Worm (Caenorhabditis elegans) whole organism, L4 larva: ENCODE measurements around the gene ell-1.

Experiments
- D1046.2 ChIP-seq: fragments of 200-800 bp; sonication (Bioruptor generic); IDR thresholded peaks from 2 replicates; pipeline ENCODE4 v1.3.6; 2022; ENCODE audit warnings: missing genetic modification characterization, missing compliant biosample characterization
- F10B5.3 ChIP-seq: sonication (generic microtip); optimal IDR thresholded peaks from 2 replicates; lab custom pipeline; 2016; ENCODE audit warnings: mild to moderate bottlenecking, missing genetic modification characterization, missing compliant biosample characterization
- F37D6.2 ChIP-seq: sonication (generic microtip); optimal IDR thresholded peaks from 2 replicates; lab custom pipeline; 2016; ENCODE audit warnings: mild to moderate bottlenecking, missing genetic modification characterization, missing compliant biosample characterization
- F49E8.2 ChIP-seq: sonication (generic microtip); optimal IDR thresholded peaks from 2 replicates; lab custom pipeline; 2016; ENCODE audit warnings: missing compliant biosample characterization, mild to moderate bottlenecking, missing genetic modification characterization, borderline replicate concordance
- aha-1 ChIP-seq: fragments of 150-350 bp; peaks from one replicate; lab custom pipeline; 2014; ENCODE audit warnings: missing biosample characterization, missing genetic modification characterization
- ama-1 ChIP-seq: fragments of 150-350 bp; optimal IDR thresholded peaks from 2 replicates; lab custom pipeline; 2014; ENCODE audit warnings: inconsistent platforms, mixed read lengths
- attf-4 ChIP-seq: sonication (generic microtip); optimal IDR thresholded peaks from 3 replicates; lab custom pipeline; 2017; ENCODE audit warnings: missing biosample characterization, missing genetic modification characterization
- ceh-20 ChIP-seq: fragments of 200-800 bp; sonication (Bioruptor generic); IDR thresholded peaks from 2 replicates; pipeline ENCODE4 v1.3.6; 2022; ENCODE audit warnings: missing genetic modification reagents, missing genetic modification characterization, missing compliant biosample characterization
- ceh-82 ChIP-seq: sonication (generic microtip); optimal IDR thresholded peaks from 2 replicates; lab custom pipeline; 2017; ENCODE audit warnings: missing biosample characterization, missing genetic modification characterization
- cey-2 ChIP-seq: sonication (generic microtip); optimal IDR thresholded peaks from 3 replicates; lab custom pipeline; 2017; ENCODE audit warnings: missing genetic modification characterization, mild to moderate bottlenecking, missing compliant biosample characterization, antibody characterized with exemption, borderline replicate concordance; ENCODE audit not compliant: insufficient read depth
- ctbp-1 ChIP-seq: fragments of 200-800 bp; sonication (Bioruptor generic); IDR thresholded peaks from 2 replicates; pipeline ENCODE4 v1.3.6; 2022; ENCODE audit warnings: missing genetic modification reagents, missing genetic modification characterization, missing compliant biosample characterization
- daf-12 ChIP-seq: fragments of 150-350 bp; optimal IDR thresholded peaks from 2 replicates; lab custom pipeline; 2014; ENCODE audit warnings: missing biosample characterization, missing genetic modification reagents, missing genetic modification characterization
- daf-16 ChIP-seq, 3 experiments: sonication (generic microtip); optimal IDR thresholded peaks; 2 replicates each; lab custom pipeline; 2016 to 2017; ENCODE audit warnings: missing genetic modification characterization in 3 of 3, missing genetic modification reagents in 3 of 3, mild to moderate bottlenecking in 2 of 3, missing compliant biosample characterization in 2 of 3, missing biosample characterization in 1 of 3, moderate library complexity in 1 of 3
- dmd-6 ChIP-seq: fragments of 200-800 bp; sonication (Bioruptor generic); IDR thresholded peaks from 2 replicates; pipeline ENCODE4 v1.3.6; 2022; ENCODE audit warnings: missing genetic modification reagents, missing genetic modification characterization, missing compliant biosample characterization
- egl-43 ChIP-seq: fragments of 200-800 bp; sonication (Bioruptor generic); IDR thresholded peaks from 2 replicates; pipeline ENCODE4 v1.3.6; 2022; ENCODE audit warnings: missing genetic modification reagents, missing genetic modification characterization, missing compliant biosample characterization
- hif-1 ChIP-seq, 2 experiments: sonication (generic microtip); optimal IDR thresholded peaks; 2 replicates each; lab custom pipeline; 2016 to 2017; ENCODE audit warnings: missing compliant biosample characterization in 2 of 2, missing genetic modification characterization in 2 of 2, missing genetic modification reagents in 2 of 2, missing genotype in 2 of 2, mild to moderate bottlenecking in 1 of 2
- hlh-11 ChIP-seq: fragments of 200-800 bp; sonication (Bioruptor generic); optimal IDR thresholded peaks from 2 replicates; lab custom pipeline; 2018; ENCODE audit warnings: mild to moderate bottlenecking, missing genetic modification characterization, missing compliant biosample characterization
- hlh-30 ChIP-seq: sonication (generic microtip); optimal IDR thresholded peaks from 2 replicates; lab custom pipeline; 2017; ENCODE audit warnings: antibody characterized with exemption, mild to moderate bottlenecking, missing genetic modification characterization, missing compliant biosample characterization; ENCODE audit not compliant: insufficient read depth
- lim-7 ChIP-seq: fragments of 200-800 bp; sonication (Bioruptor generic); IDR thresholded peaks from 2 replicates; pipeline ENCODE4 v1.3.6; 2022; ENCODE audit warnings: missing genetic modification characterization, missing compliant biosample characterization
- lin-15B ChIP-seq: fragments of 150-350 bp; sonication (generic microtip); optimal IDR thresholded peaks from 3 replicates; lab custom pipeline; 2014; ENCODE audit warnings: missing biosample characterization, missing genetic modification characterization
- lsy-2 ChIP-seq, 2 experiments: fragments of 150-350 bp in 1 of 2; sonication (generic microtip) in 1 of 2; optimal IDR thresholded peaks; 2 replicates each; lab custom pipeline; 2014 to 2017; ENCODE audit warnings: missing biosample characterization in 2 of 2, missing genetic modification characterization in 2 of 2
- madf-5 ChIP-seq, 2 experiments: fragments of 200-800 bp; sonication (Bioruptor generic); IDR thresholded peaks; 2 replicates each; pipeline ENCODE4 v1.3.6; 2022; ENCODE audit warnings: missing compliant biosample characterization in 2 of 2, missing genetic modification characterization in 2 of 2
- mdt-29 ChIP-seq: fragments of 200-800 bp; sonication (Bioruptor generic); IDR thresholded peaks from 2 replicates; pipeline ENCODE4 v1.3.6; 2022; ENCODE audit warnings: missing genetic modification reagents, missing genetic modification characterization, missing compliant biosample characterization
- mep-1 ChIP-seq: fragments of 150-350 bp; sonication (generic microtip); optimal IDR thresholded peaks from 3 replicates; lab custom pipeline; 2014; ENCODE audit warnings: missing biosample characterization, missing genetic modification characterization
- mes-2 ChIP-seq: sonication (generic microtip); optimal IDR thresholded peaks from 2 replicates; lab custom pipeline; 2016; ENCODE audit warnings: missing genotype, mild to moderate bottlenecking, missing genetic modification characterization, missing compliant biosample characterization; ENCODE audit not compliant: poor library complexity, severe bottlenecking
- mxl-2 ChIP-seq: fragments of 200-800 bp; sonication (Bioruptor generic); conservative IDR thresholded peaks from 2 replicates; pipeline ENCODE4 v1.3.6; 2022; ENCODE audit warnings: missing genetic modification reagents, missing genetic modification characterization, missing compliant biosample characterization
- nhr-11 ChIP-seq: fragments of 150-350 bp; optimal IDR thresholded peaks from 2 replicates; lab custom pipeline; 2014; ENCODE audit warnings: missing biosample characterization, missing genetic modification characterization
- nhr-25 ChIP-seq: sonication (generic microtip); optimal IDR thresholded peaks from 2 replicates; lab custom pipeline; 2017; ENCODE audit warnings: missing genetic modification characterization, mild to moderate bottlenecking, missing compliant biosample characterization, antibody characterized with exemption, moderate library complexity, borderline replicate concordance; ENCODE audit not compliant: insufficient read depth
- nhr-28 ChIP-seq: fragments of 150-350 bp; optimal IDR thresholded peaks from 2 replicates; lab custom pipeline; 2014; ENCODE audit warnings: missing biosample characterization, missing genetic modification characterization
- nhr-41 ChIP-seq: fragments of 200-800 bp; sonication (Bioruptor generic); IDR thresholded peaks from 2 replicates; pipeline ENCODE4 v1.3.6; 2022; ENCODE audit warnings: missing genetic modification reagents, missing genetic modification characterization, missing compliant biosample characterization
- nhr-42 ChIP-seq: fragments of 200-800 bp; sonication (Bioruptor generic); IDR thresholded peaks from 2 replicates; pipeline ENCODE4 v1.3.6; 2022; ENCODE audit warnings: missing genetic modification characterization, missing compliant biosample characterization
- nhr-6 ChIP-seq: fragments of 150-350 bp; optimal IDR thresholded peaks from 2 replicates; lab custom pipeline; 2014; ENCODE audit warnings: missing biosample characterization, missing genetic modification characterization
- nhr-76 ChIP-seq: fragments of 150-350 bp; optimal IDR thresholded peaks from 2 replicates; lab custom pipeline; 2014; ENCODE audit warnings: missing biosample characterization, missing genetic modification characterization
- nhr-77 ChIP-seq: fragments of 150-350 bp; optimal IDR thresholded peaks from 2 replicates; lab custom pipeline; 2014; ENCODE audit warnings: missing biosample characterization, missing genetic modification characterization
- php-3 ChIP-seq: fragments of 200-800 bp; sonication (Bioruptor generic); IDR thresholded peaks from 2 replicates; pipeline ENCODE4 v1.3.6; 2022; ENCODE audit warnings: missing genetic modification reagents, missing genetic modification characterization, missing compliant biosample characterization
- saeg-2 ChIP-seq: fragments of 200-800 bp; sonication (Bioruptor generic); IDR thresholded peaks from 2 replicates; pipeline ENCODE4 v1.3.6; 2022; ENCODE audit warnings: missing genetic modification reagents, missing genetic modification characterization, missing compliant biosample characterization
- set-16 ChIP-seq: fragments of 200-800 bp; sonication (Bioruptor generic); IDR thresholded peaks from 2 replicates; pipeline ENCODE4 v1.3.6; 2022; ENCODE audit warnings: missing genetic modification reagents, missing genetic modification characterization, missing compliant biosample characterization
- snpc-1.2 ChIP-seq: fragments of 200-800 bp; sonication (Bioruptor generic); IDR thresholded peaks from 2 replicates; pipeline ENCODE4 v1.3.6; 2022; ENCODE audit warnings: missing genetic modification reagents, missing genetic modification characterization, missing compliant biosample characterization
- spr-1 ChIP-seq: sonication (generic microtip); optimal IDR thresholded peaks from 2 replicates; lab custom pipeline; 2016; ENCODE audit warnings: mild to moderate bottlenecking, missing genetic modification characterization, missing compliant biosample characterization
- tra-1 ChIP-seq: fragments of 200-800 bp; sonication (Bioruptor generic); IDR thresholded peaks from 2 replicates; pipeline ENCODE4 v1.3.6; 2022; ENCODE audit warnings: missing genetic modification reagents, missing genetic modification characterization, missing compliant biosample characterization
- unc-130 ChIP-seq: sonication (generic microtip); optimal IDR thresholded peaks from 2 replicates; lab custom pipeline; 2016; ENCODE audit warnings: missing genetic modification reagents, missing genetic modification characterization, missing compliant biosample characterization
- unc-62 ChIP-seq, 3 experiments: fragments of 150-350 bp in 1 of 3; sonication (generic microtip); optimal IDR thresholded peaks in 2 of 3; peaks in 1 of 3; 1 replicate in 1 of 3; 2 replicates in 2 of 3; lab custom pipeline; 2014 to 2017; ENCODE audit warnings: missing biosample characterization in 3 of 3, missing genetic modification characterization in 3 of 3, missing genetic modification reagents in 3 of 3, missing genotype in 1 of 3
- zfp-2 ChIP-seq: sonication (generic microtip); optimal IDR thresholded peaks from 2 replicates; lab custom pipeline; 2016; ENCODE audit warnings: mild to moderate bottlenecking, missing genetic modification characterization, missing compliant biosample characterization
- zfp-3 ChIP-seq: fragments of 200-800 bp; sonication (Bioruptor generic); conservative IDR thresholded peaks from 2 replicates; pipeline ENCODE4 v1.3.6; 2022; ENCODE audit warnings: missing genetic modification reagents, missing genetic modification characterization, missing compliant biosample characterization
- zip-11 ChIP-seq: fragments of 200-800 bp; sonication (Bioruptor generic); IDR thresholded peaks from 2 replicates; pipeline ENCODE4 v1.3.6; 2022; ENCODE audit warnings: missing genetic modification characterization, missing compliant biosample characterization

Gene ell-1

ce11 chrIV:4448343-4448742 lies 54.1 kb downstream of the ell-1 start:
- TF ChIP-seq mes-2 (tag; lab: Kevin White, UChicago) = peak; percentile 15
- TF ChIP-seq F37D6.2 = no peak

ce11 chrIV:4449439-4449838 lies 55.2 kb downstream of the ell-1 start, which contains the start of gene R08C7.12:
TSS of gene R08C7.12 (plus strand) at chrIV:4449739.
- TF ChIP-seq mes-2 (tag; lab: Kevin White, UChicago) = no peak
- peak; percentile 8 for TF ChIP-seq aha-1 (tag; lab: Kevin White, UChicago)

- TF ChIP-seq nhr-76 = no peak
- peak; percentile 31 for TF ChIP-seq spr-1 (tag; lab: Kevin White, UChicago)
- no peak for TF ChIP-seq hlh-30 (tag; lab: Kevin White, UChicago)
- no peak for TF ChIP-seq unc-62 (GFP tag; optimal IDR thresholded peaks at IDR 0.05 in 1 of 2; lab: Kevin White, UChicago)
- no peak for TF ChIP-seq unc-62 (tag; optimal IDR thresholded peaks at IDR 0.05; lab: Kevin White, UChicago)
- TF ChIP-seq dmd-6 (GFP tag; lab: Robert Waterston, UW) = peak; percentile 56; the same call in 1 of the 2 replicates
- no peak for TF ChIP-seq egl-43 (GFP tag; lab: Robert Waterston, UW)
- no peak for TF ChIP-seq madf-5 (GFP tag; IDR thresholded peaks at IDR 0.05; lab: Robert Waterston, UW)
- no peak for TF ChIP-seq mxl-2 (GFP tag; lab: Robert Waterston, UW)
- peak; percentile 68 for TF ChIP-seq hlh-11 (tag; lab: Kevin White, UChicago)
- peak in 1 of 2 experiments; percentile 53 for TF ChIP-seq daf-16 (GFP tag; optimal IDR thresholded peaks at IDR 0.05; lab: Kevin White, UChicago)
- TF ChIP-seq daf-16 (tag; optimal IDR thresholded peaks at IDR 0.05; lab: Kevin White, UChicago) = peak; percentile 64
- TF ChIP-seq nhr-28 = peak; percentile 49
- TF ChIP-seq aha-1 (tag; lab: Kevin White, UChicago) = peak; percentile 25
- TF ChIP-seq nhr-41 (GFP tag; lab: Robert Waterston, UW) = peak; percentile 75
- TF ChIP-seq php-3 (GFP tag; lab: Robert Waterston, UW) = 0 out of 2 replicates have a peak, but pooled peaks have one; percentile 20
- TF ChIP-seq nhr-77 (tag; lab: Kevin White, UChicago) = peak; percentile 77
- TF ChIP-seq set-16 (GFP tag; lab: Robert Waterston, UW) = no peak
- TF ChIP-seq nhr-42 (GFP tag; lab: Robert Waterston, UW) = no peak
- no peak for TF ChIP-seq hif-1 (tag; optimal IDR thresholded peaks at IDR 0.05; lab: Kevin White, UChicago)
- no peak for TF ChIP-seq F10B5.3 (tag; lab: Kevin White, UChicago)
- no peak for TF ChIP-seq attf-4 (tag; lab: Kevin White, UChicago)
- peak in 1 of 2 experiments; percentile 17 for TF ChIP-seq lsy-2 (tag; optimal IDR thresholded peaks at IDR 0.05; lab: Kevin White, UChicago)
- TF ChIP-seq D1046.2 = 0 out of 2 replicates have a peak, but pooled peaks have one; percentile 6
- TF ChIP-seq ceh-20 = no peak
- TF ChIP-seq daf-12 (tag; lab: Kevin White, UChicago) = no peak
- TF ChIP-seq zfp-3 (GFP tag; lab: Robert Waterston, UW) = no peak; the same call in 1 of the 2 replicates
- TF ChIP-seq F49E8.2 (tag; lab: Kevin White, UChicago) = peak; percentile 19
- TF ChIP-seq zfp-2 = peak; percentile 22
- peak; percentile 27; the same call in 1 of the 2 replicates for TF ChIP-seq snpc-1.2 (GFP tag; lab: Robert Waterston, UW)
- peak; percentile 87 for TF ChIP-seq ama-1 (lab: Kevin White, UChicago)
- no peak for TF ChIP-seq nhr-6 (tag; lab: Kevin White, UChicago)
- TF ChIP-seq lim-7 = 0 out of 2 replicates have a peak, but pooled peaks have one; percentile 46
- TF ChIP-seq mdt-29 (GFP tag; lab: Robert Waterston, UW) = no peak
- TF ChIP-seq saeg-2 = no peak
- peak; percentile 23 for TF ChIP-seq unc-130 (GFP tag; lab: Kevin White, UChicago)
- no peak for TF ChIP-seq zip-11 (GFP tag; lab: Robert Waterston, UW)
- TF ChIP-seq cey-2 (tag; lab: Kevin White, UChicago) = no peak
- TF ChIP-seq nhr-11 (tag; lab: Kevin White, UChicago) = no peak
- TF ChIP-seq ctbp-1 = no peak
- TF ChIP-seq tra-1 (GFP tag; lab: Robert Waterston, UW) = 0 out of 2 replicates have a peak, but pooled peaks have one; percentile 22
- no peak for TF ChIP-seq lin-15B
- TF ChIP-seq ceh-82 (tag; lab: Kevin White, UChicago) = no peak
- peak; percentile 30 for TF ChIP-seq mep-1 (tag; lab: Kevin White, UChicago)
- no peak for TF ChIP-seq nhr-25 (tag; lab: Kevin White, UChicago)
These were observed 55.6 kb downstream of the ell-1 start for ce11 chrIV:4449843-4450242.
